Worm (Caenorhabditis elegans) whole organism, young adult: ENCODE data around the gene hlh-31.

Experiments used
- K11D2.4 ChIP-seq: fragments of 200-800 bp; sonication (Bioruptor generic); IDR thresholded peaks from 2 replicates; pipeline ENCODE4 v1.3.6; 2022; ENCODE audit warnings: missing genetic modification reagents, missing genetic modification characterization, missing compliant biosample characterization
- T07F8.4 ChIP-seq: sonication (generic microtip); optimal IDR thresholded peaks from 2 replicates; lab custom pipeline; 2016; ENCODE audit warnings: mild to moderate bottlenecking, missing genetic modification characterization, moderate library complexity, missing compliant biosample characterization
- Y95B8A.8 ChIP-seq: fragments of 200-800 bp; sonication (Bioruptor generic); IDR thresholded peaks from 2 replicates; pipeline ENCODE4 v1.3.6; 2022; ENCODE audit warnings: missing genetic modification reagents, missing genetic modification characterization, missing compliant biosample characterization
- cebp-2 ChIP-seq: fragments of 200-800 bp; sonication (Bioruptor generic); IDR thresholded peaks from 2 replicates; pipeline ENCODE4 v1.3.6; 2022; ENCODE audit warnings: missing genetic modification characterization, missing compliant biosample characterization
- ceh-100 ChIP-seq: fragments of 200-800 bp; sonication (Bioruptor generic); IDR thresholded peaks from 2 replicates; pipeline ENCODE4 v1.3.6; 2022; ENCODE audit warnings: missing genetic modification reagents, missing genetic modification characterization, missing compliant biosample characterization
- fkh-3 ChIP-seq: sonication (generic microtip); optimal IDR thresholded peaks from 2 replicates; lab custom pipeline; 2016; ENCODE audit warnings: mild to moderate bottlenecking, missing genetic modification characterization, missing compliant biosample characterization
- hmg-20 ChIP-seq: fragments of 200-800 bp; sonication (Bioruptor generic); IDR thresholded peaks from 2 replicates; pipeline ENCODE4 v1.3.6; 2022; ENCODE audit warnings: missing genetic modification reagents, missing genetic modification characterization, missing compliant biosample characterization
- madf-6 ChIP-seq: fragments of 200-800 bp; sonication (Bioruptor generic); IDR thresholded peaks from 2 replicates; pipeline ENCODE4 v1.3.6; 2022; ENCODE audit warnings: missing genetic modification reagents, missing genetic modification characterization, missing compliant biosample characterization
- rcor-1 ChIP-seq: fragments of 200-800 bp; sonication (Bioruptor generic); IDR thresholded peaks from 2 replicates; pipeline ENCODE4 v1.3.6; 2022; ENCODE audit warnings: missing genetic modification reagents, missing genetic modification characterization, missing compliant biosample characterization
- unc-62 ChIP-seq: fragments of 150-350 bp; optimal IDR thresholded peaks from 2 replicates; lab custom pipeline; 2014; ENCODE audit warnings: missing biosample characterization, missing genetic modification reagents, missing genetic modification characterization
- zfh-2 ChIP-seq: fragments of 200-800 bp; sonication (Bioruptor generic); conservative IDR thresholded peaks from 2 replicates; pipeline ENCODE4 v1.3.6; 2022; ENCODE audit warnings: missing genetic modification reagents, missing genetic modification characterization, missing compliant biosample characterization
- ztf-26 ChIP-seq: sonication (generic microtip); optimal IDR thresholded peaks from 2 replicates; lab custom pipeline; 2017; ENCODE audit warnings: missing genetic modification characterization, missing compliant biosample characterization

- no peak for TF ChIP-seq T07F8.4 (tag; lab: Kevin White, UChicago)
- TF ChIP-seq cebp-2 (GFP tag; lab: Robert Waterston, UW): no peak
- no peak for TF ChIP-seq ceh-100 (GFP tag; lab: Robert Waterston, UW)
- TF ChIP-seq hmg-20: no peak
- no peak for TF ChIP-seq K11D2.4 (GFP tag; lab: Robert Waterston, UW)
- no peak for TF ChIP-seq fkh-3 (tag; lab: Kevin White, UChicago)
- no peak for TF ChIP-seq madf-6
- TF ChIP-seq rcor-1: no peak
- TF ChIP-seq Y95B8A.8 (GFP tag; lab: Robert Waterston, UW): no peak
- no peak for TF ChIP-seq ztf-26 (tag; lab: Kevin White, UChicago)
- no peak for TF ChIP-seq unc-62 (GFP tag; lab: Kevin White, UChicago)
- no peak for TF ChIP-seq zfh-2 (GFP tag; lab: Robert Waterston, UW)
Measured at ce11 chrIV:16220688-16221087, 36.7 kb upstream of the hlh-31 start.
